Fruit fly (Drosophila melanogaster) whole organism, pupa: ENCODE results near the gene Pdcd4.

Source experiments
- CG34367 ChIP-seq: fragments of 200-800 bp; sonication (Bioruptor generic); optimal IDR thresholded peaks from 2 replicates; lab custom pipeline; 2018; ENCODE audit warnings: missing biosample characterization, mild to moderate bottlenecking, missing genetic modification characterization
- EcR ChIP-seq: fragments of 200-800 bp; sonication (Bioruptor generic); optimal IDR thresholded peaks from 3 replicates; lab custom pipeline; 2019; ENCODE audit warnings: missing biosample characterization, missing genetic modification characterization, mild to moderate bottlenecking, moderate library complexity, missing genetic modification reagents
- Pif1B ChIP-seq: fragments of 200-800 bp; sonication (Bioruptor generic); optimal IDR thresholded peaks from 3 replicates; lab custom pipeline; 2016; ENCODE audit warnings: missing biosample characterization, missing genetic modification characterization

- no peak for TF ChIP-seq Pif1B (GFP tag; lab: Kevin White, UChicago)
- TF ChIP-seq CG34367 (tag; lab: Kevin White, UChicago): no peak
- no peak for TF ChIP-seq EcR (GFP tag; lab: Kevin White, UChicago)
Measured at dm6 chrX:13753775-13754174, 1.4 kb downstream of the Pdcd4 start.
